Fruit fly (Drosophila melanogaster): ENCODE results near the gene mtm.

The mtm gene

DNA sequence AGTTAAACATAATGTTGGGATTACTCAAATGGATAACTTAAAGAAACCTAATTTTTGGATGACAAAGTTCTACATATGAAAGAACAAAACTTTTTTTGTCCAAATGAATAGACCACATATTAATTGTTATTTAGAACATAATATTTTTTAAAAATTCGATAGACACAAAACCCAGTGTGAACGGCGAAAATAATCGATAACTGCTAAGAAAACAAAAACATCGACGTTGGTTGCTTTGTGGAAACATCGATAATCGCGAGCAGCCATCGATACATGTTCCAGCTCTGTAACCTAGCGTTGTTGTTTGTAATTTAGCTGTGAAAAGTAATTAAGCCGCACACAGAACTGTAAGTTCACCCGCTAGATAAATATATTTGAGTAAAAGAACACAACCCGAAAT, 13.8 kb upstream of the mtm start, which contains the start of gene CG9135 (continued):
- TF ChIP-seq CG17612 (GFP tag; IDR thresholded peaks at IDR 0.05) (no peak), bigmax (GFP tag; optimal IDR thresholded peaks at IDR 0.05) (peak; percentile 88), Scr (GFP tag; IDR thresholded peaks at IDR 0.05; ENCODE audit: partially characterized antibody) (peak; percentile 98), Dp (GFP tag; optimal IDR thresholded peaks at IDR 0.05) (peak; percentile 70), Dref (GFP tag; IDR thresholded peaks at IDR 0.05) (peak; percentile 100), CG14860 (GFP tag; IDR thresholded peaks at IDR 0.05; ENCODE audit: partially characterized antibody) (peak; percentile 99), ssp (GFP tag; IDR thresholded peaks at IDR 0.05) (peak; percentile 84), slbo (GFP tag; IDR thresholded peaks at IDR 0.05) (0 out of 2 replicates have a peak, but pooled peaks have one; percentile 8), z (GFP tag; IDR thresholded peaks at IDR 0.05) (no peak), sob (GFP tag; IDR thresholded peaks at IDR 0.05) (peak; percentile 50; the same call in 1 of the 2 replicates), CG2129 (GFP tag; IDR thresholded peaks at IDR 0.05; ENCODE audit: partially characterized antibody) (peak; percentile 90), sc (optimal IDR thresholded peaks at IDR 0.05) (no peak), sc (GFP tag; optimal IDR thresholded peaks at IDR 0.05) (no peak), CG14710 (tag; optimal IDR thresholded peaks at IDR 0.05) (peak; percentile 88), CG6254 (GFP tag; optimal IDR thresholded peaks at IDR 0.05) (peak; percentile 19), Doc3 (GFP tag; IDR thresholded peaks at IDR 0.05; ENCODE audit: partially characterized antibody) (peak; percentile 97), CG8290 (GFP tag; optimal IDR thresholded peaks at IDR 0.05) (no peak), CG8290 (tag; optimal IDR thresholded peaks at IDR 0.05) (peak in 1 of 2 experiments; percentile 55), dysf (GFP tag; IDR thresholded peaks at IDR 0.05) (no peak), Med (GFP tag) (peak; percentile 23), Sin3A (optimal IDR thresholded peaks at IDR 0.05) (peak; percentile 42), MBD-R2 (GFP tag; IDR thresholded peaks at IDR 0.05) (peak; percentile 79), CoRest (tag; optimal IDR thresholded peaks at IDR 0.05) (peak; percentile 54), MTF-1 (GFP tag; optimal IDR thresholded peaks at IDR 0.05; ENCODE audit: borderline replicate concordance) (no peak), Opbp (GFP tag; IDR thresholded peaks at IDR 0.05; ENCODE audit: partially characterized antibody) (peak; percentile 99), Ets97D (GFP tag; optimal IDR thresholded peaks at IDR 0.05) (peak; percentile 10), Nf-YA (GFP tag; IDR thresholded peaks at IDR 0.05) (no peak), inv (GFP tag; IDR thresholded peaks at IDR 0.05; ENCODE audit: partially characterized antibody) (peak; percentile 98), en (GFP tag; optimal IDR thresholded peaks at IDR 0.05) (no peak), CG7357 (GFP tag; IDR thresholded peaks at IDR 0.05) (peak; percentile 94), hkb (optimal IDR thresholded peaks at IDR 0.05) (no peak), hkb (GFP tag; IDR thresholded peaks at IDR 0.05) (no peak), CG16813 (GFP tag; IDR thresholded peaks at IDR 0.05; ENCODE audit: partially characterized antibody) (peak; percentile 99), CG17802 (tag; optimal IDR thresholded peaks at IDR 0.05) (peak; percentile 83), crp (GFP tag; optimal IDR thresholded peaks at IDR 0.05) (peak in 1 of 2 experiments; percentile 19), lov (optimal IDR thresholded peaks at IDR 0.05) (no peak), lov (GFP tag; IDR thresholded peaks at IDR 0.05) (no peak), ato (GFP tag; IDR thresholded peaks at IDR 0.05; ENCODE audit: partially characterized antibody) (peak; percentile 99), Aef1 (GFP tag; IDR thresholded peaks at IDR 0.05) (no peak), CG1603 (tag; optimal IDR thresholded peaks at IDR 0.05) (peak; percentile 66), CG15601 (tag; optimal IDR thresholded peaks at IDR 0.05) (peak; percentile 11), CG34422 (GFP tag; IDR thresholded peaks at IDR 0.05) (peak; percentile 6; the same call in 1 of the 3 replicates), CTCF (GFP tag; optimal IDR thresholded peaks at IDR 0.05) (peak; percentile 2), Ets65A (GFP tag) (peak; percentile 53)

All from whole organism, embryonic.